Fruit fly (Drosophila melanogaster) whole organism, pupa: ENCODE data around the gene CG45064.

Source experiments
- CG17806 ChIP-seq: fragments of 200-800 bp; sonication (Bioruptor generic); optimal IDR thresholded peaks from 2 replicates; lab custom pipeline; 2018; ENCODE audit warnings: missing biosample characterization, mild to moderate bottlenecking, missing genetic modification characterization, moderate library complexity
- Pif1A ChIP-seq: fragments of 200-800 bp; sonication (Bioruptor generic); optimal IDR thresholded peaks from 3 replicates; lab custom pipeline; 2016; ENCODE audit warnings: missing biosample characterization, missing genetic modification characterization
- gl ChIP-seq: fragments of 200-800 bp; sonication (Bioruptor generic); optimal IDR thresholded peaks from 2 replicates; lab custom pipeline; 2018; ENCODE audit warnings: missing biosample characterization, mild to moderate bottlenecking, missing genetic modification characterization

DNA sequence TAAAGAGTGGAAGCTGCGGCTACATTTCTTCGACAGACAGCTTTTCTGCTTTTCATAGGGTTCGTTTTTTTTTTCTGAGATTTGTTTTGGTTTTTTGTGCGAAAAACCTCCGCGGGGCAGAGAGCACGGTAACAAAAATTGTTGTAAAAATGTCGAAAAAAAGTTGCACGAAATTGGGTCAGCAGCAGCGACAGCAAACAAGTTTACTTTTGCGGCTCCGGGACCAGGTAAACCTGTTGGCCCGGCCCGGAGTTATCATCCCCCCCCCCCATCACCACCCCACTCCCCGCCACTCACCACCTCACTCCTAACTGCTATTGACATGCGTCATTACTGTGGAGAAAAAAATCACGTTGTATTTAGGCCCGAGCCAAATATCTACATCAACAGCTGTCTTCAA lies 14.0 kb downstream of the CG45064 start:
- TF ChIP-seq Pif1A (GFP tag; lab: Kevin White, UChicago) (no peak), gl (no peak), CG17806 (tag; lab: Kevin White, UChicago) (no peak)
